Fruit fly (Drosophila melanogaster) whole organism, prepupa: ENCODE results near the gene CG33777.
A peak's percentile ranks its signal among the peaks of the same experiment; 100 is the strongest.

Experiments
- CG10669 ChIP-seq: fragments of 200-800 bp; sonication (Bioruptor generic); optimal IDR thresholded peaks from 3 replicates; lab custom pipeline; 2018; ENCODE audit warnings: missing biosample characterization, mild to moderate bottlenecking, missing genetic modification characterization, moderate library complexity
- CG11294 ChIP-seq: fragments of 200-800 bp; sonication (Bioruptor generic); IDR thresholded peaks from 2 replicates; pipeline ENCODE4 v1.3.6; 2022; ENCODE audit warnings: missing biosample characterization, missing genetic modification characterization
- CG11762 ChIP-seq: fragments of 200-800 bp; sonication (Bioruptor generic); optimal IDR thresholded peaks from 3 replicates; lab custom pipeline; 2016; ENCODE audit warnings: missing biosample characterization, missing genetic modification characterization; ENCODE audit not compliant: insufficient read depth
- CG11902 ChIP-seq: fragments of 200-800 bp; sonication (Bioruptor generic); optimal IDR thresholded peaks from 3 replicates; lab custom pipeline; 2016; ENCODE audit warnings: missing biosample characterization, missing genetic modification characterization
- CG1621 ChIP-seq: fragments of 200-800 bp; sonication (Bioruptor generic); optimal IDR thresholded peaks from 3 replicates; lab custom pipeline; 2018; ENCODE audit warnings: missing biosample characterization, mild to moderate bottlenecking, missing genetic modification characterization
- CG3032 ChIP-seq: fragments of 200-800 bp; optimal IDR thresholded peaks from 2 replicates; lab custom pipeline; 2019; ENCODE audit warnings: missing biosample characterization, mild to moderate bottlenecking, missing genetic modification characterization, moderate library complexity
- CG3919 ChIP-seq: fragments of 200-800 bp; sonication (Bioruptor generic); optimal IDR thresholded peaks from 3 replicates; lab custom pipeline; 2016; ENCODE audit warnings: missing biosample characterization, missing genetic modification characterization
- CG4318 ChIP-seq: fragments of 200-800 bp; sonication (Bioruptor generic); optimal IDR thresholded peaks from 3 replicates; lab custom pipeline; 2017; ENCODE audit warnings: missing biosample characterization, mild to moderate bottlenecking, missing genetic modification characterization
- CG6792 ChIP-seq: fragments of 200-800 bp; sonication (Bioruptor generic); optimal IDR thresholded peaks from 3 replicates; lab custom pipeline; 2016; ENCODE audit warnings: missing biosample characterization, missing genetic modification characterization
- CG6854 ChIP-seq: fragments of 200-800 bp; sonication (Bioruptor generic); optimal IDR thresholded peaks from 2 replicates; lab custom pipeline; 2017; ENCODE audit warnings: missing biosample characterization, mild to moderate bottlenecking, missing genetic modification characterization
- CG7368 ChIP-seq: fragments of 200-800 bp; sonication (Bioruptor generic); optimal IDR thresholded peaks from 3 replicates; lab custom pipeline; 2016; ENCODE audit warnings: missing biosample characterization, missing genetic modification characterization
- CG8119 ChIP-seq: fragments of 200-800 bp; sonication (Bioruptor generic); IDR thresholded peaks from 3 replicates; pipeline ENCODE4 v1.3.6; 2022; ENCODE audit warnings: missing biosample characterization, missing genetic modification characterization
- CG8632 ChIP-seq: fragments of 200-800 bp; sonication (Bioruptor generic); optimal IDR thresholded peaks from 3 replicates; lab custom pipeline; 2016; ENCODE audit warnings: missing biosample characterization, missing genetic modification characterization
- CG9139 ChIP-seq: fragments of 200-800 bp; sonication (Bioruptor generic); optimal IDR thresholded peaks from 3 replicates; lab custom pipeline; 2017; ENCODE audit warnings: missing biosample characterization, mild to moderate bottlenecking, missing genetic modification characterization
- Eip75B ChIP-seq: fragments of 200-800 bp; sonication (Bioruptor generic); optimal IDR thresholded peaks from 3 replicates; lab custom pipeline; 2016; ENCODE audit warnings: missing biosample characterization, missing genetic modification characterization
- Eip78C ChIP-seq: fragments of 200-800 bp; sonication (Bioruptor generic); peaks from one replicate; lab custom pipeline; 2016; ENCODE audit warnings: missing biosample characterization, missing genetic modification characterization
- Ets21C ChIP-seq: fragments of 200-800 bp; sonication (Bioruptor generic); optimal IDR thresholded peaks from 3 replicates; lab custom pipeline; 2016; ENCODE audit warnings: missing biosample characterization, missing genetic modification characterization
- Ets96B ChIP-seq: fragments of 200-800 bp; optimal IDR thresholded peaks from 2 replicates; lab custom pipeline; 2019; ENCODE audit warnings: missing biosample characterization, mild to moderate bottlenecking, missing genetic modification characterization, moderate library complexity
- Gug ChIP-seq: fragments of 200-800 bp; sonication (Bioruptor generic); IDR thresholded peaks from 2 replicates; pipeline ENCODE4 v1.3.6; 2022; ENCODE audit warnings: missing biosample characterization, missing genetic modification characterization
- Hr38 ChIP-seq: sonication (Bioruptor generic); optimal IDR thresholded peaks from 2 replicates; lab custom pipeline; 2016; ENCODE audit warnings: missing biosample characterization, missing genetic modification characterization
- Hr39 ChIP-seq: fragments of 200-800 bp; sonication (Bioruptor generic); optimal IDR thresholded peaks from 2 replicates; lab custom pipeline; 2016; ENCODE audit warnings: missing biosample characterization, missing genetic modification characterization
- Lpt ChIP-seq: fragments of 200-800 bp; sonication (Bioruptor generic); optimal IDR thresholded peaks from 3 replicates; lab custom pipeline; 2016; ENCODE audit warnings: missing biosample characterization, missing genetic modification characterization
- Met ChIP-seq: fragments of 200-800 bp; sonication (Bioruptor generic); optimal IDR thresholded peaks from 3 replicates; lab custom pipeline; 2016; ENCODE audit warnings: missing biosample characterization, missing genetic modification characterization
- OdsH ChIP-seq: fragments of 200-800 bp; sonication (Bioruptor generic); optimal IDR thresholded peaks from 3 replicates; lab custom pipeline; 2016; ENCODE audit warnings: missing biosample characterization, missing genetic modification characterization
- Smox ChIP-seq: fragments of 200-800 bp; sonication (Bioruptor generic); optimal IDR thresholded peaks from 3 replicates; lab custom pipeline; 2016; ENCODE audit warnings: missing biosample characterization, missing genetic modification characterization
- Sox102F ChIP-seq: fragments of 200-800 bp; sonication (Bioruptor generic); optimal IDR thresholded peaks from 2 replicates; lab custom pipeline; 2016; ENCODE audit warnings: missing biosample characterization, mild to moderate bottlenecking, missing genetic modification characterization
- Sox14 ChIP-seq: fragments of 200-800 bp; sonication (Bioruptor generic); optimal IDR thresholded peaks from 3 replicates; lab custom pipeline; 2016; ENCODE audit warnings: missing biosample characterization, missing genetic modification characterization
- cyc ChIP-seq: fragments of 200-800 bp; sonication (Bioruptor generic); optimal IDR thresholded peaks from 3 replicates; lab custom pipeline; 2016; ENCODE audit warnings: missing biosample characterization, missing genetic modification characterization
- dac ChIP-seq: fragments of 200-800 bp; sonication (Bioruptor generic); optimal IDR thresholded peaks from 2 replicates; lab custom pipeline; 2017; ENCODE audit warnings: missing biosample characterization, mild to moderate bottlenecking, missing genetic modification characterization
- eg ChIP-seq: fragments of 200-800 bp; sonication (Bioruptor generic); IDR thresholded peaks from 3 replicates; pipeline ENCODE4 v1.3.6; 2022; ENCODE audit warnings: missing biosample characterization, missing genetic modification characterization
- esn ChIP-seq: fragments of 200-800 bp; sonication (Bioruptor generic); optimal IDR thresholded peaks from 2 replicates; lab custom pipeline; 2016; ENCODE audit warnings: missing biosample characterization, mild to moderate bottlenecking, missing genetic modification characterization, moderate library complexity
- fd85E ChIP-seq: fragments of 200-800 bp; sonication (Bioruptor generic); optimal IDR thresholded peaks from 3 replicates; lab custom pipeline; 2016; ENCODE audit warnings: missing biosample characterization, missing genetic modification characterization
- fkh ChIP-seq: fragments of 200-800 bp; sonication (Bioruptor generic); optimal IDR thresholded peaks from 3 replicates; lab custom pipeline; 2017; ENCODE audit warnings: missing biosample characterization, mild to moderate bottlenecking, missing genetic modification characterization, moderate library complexity
- lz ChIP-seq: fragments of 200-800 bp; sonication (Bioruptor generic); optimal IDR thresholded peaks from 3 replicates; lab custom pipeline; 2016; ENCODE audit warnings: missing biosample characterization, missing genetic modification characterization
- pdm3 ChIP-seq: fragments of 200-800 bp; sonication (Bioruptor generic); optimal IDR thresholded peaks from 3 replicates; lab custom pipeline; 2016; ENCODE audit warnings: missing biosample characterization, missing genetic modification characterization
- salr ChIP-seq, 2 experiments: fragments of 200-800 bp; sonication (Bioruptor generic); optimal IDR thresholded peaks; 3 replicates each; lab custom pipeline; 2016 to 2018; ENCODE audit warnings: missing biosample characterization in 2 of 2, missing genetic modification characterization in 2 of 2, mild to moderate bottlenecking in 1 of 2
- ss ChIP-seq, 2 experiments: fragments of 200-800 bp; sonication (Bioruptor generic); optimal IDR thresholded peaks; 2 replicates in 1 of 2; 3 replicates in 1 of 2; lab custom pipeline; 2017 to 2018; ENCODE audit warnings: mild to moderate bottlenecking in 2 of 2, missing biosample characterization in 2 of 2, missing genetic modification characterization in 2 of 2, moderate library complexity in 1 of 2
- svp ChIP-seq: fragments of 200-800 bp; sonication (Bioruptor generic); peaks from one replicate; lab custom pipeline; 2016; ENCODE audit warnings: missing biosample characterization, missing genetic modification characterization
- topi ChIP-seq: fragments of 200-800 bp; sonication (Bioruptor generic); optimal IDR thresholded peaks from 3 replicates; lab custom pipeline; 2016; ENCODE audit warnings: missing biosample characterization, missing genetic modification characterization

Gene CG33777

DNA sequence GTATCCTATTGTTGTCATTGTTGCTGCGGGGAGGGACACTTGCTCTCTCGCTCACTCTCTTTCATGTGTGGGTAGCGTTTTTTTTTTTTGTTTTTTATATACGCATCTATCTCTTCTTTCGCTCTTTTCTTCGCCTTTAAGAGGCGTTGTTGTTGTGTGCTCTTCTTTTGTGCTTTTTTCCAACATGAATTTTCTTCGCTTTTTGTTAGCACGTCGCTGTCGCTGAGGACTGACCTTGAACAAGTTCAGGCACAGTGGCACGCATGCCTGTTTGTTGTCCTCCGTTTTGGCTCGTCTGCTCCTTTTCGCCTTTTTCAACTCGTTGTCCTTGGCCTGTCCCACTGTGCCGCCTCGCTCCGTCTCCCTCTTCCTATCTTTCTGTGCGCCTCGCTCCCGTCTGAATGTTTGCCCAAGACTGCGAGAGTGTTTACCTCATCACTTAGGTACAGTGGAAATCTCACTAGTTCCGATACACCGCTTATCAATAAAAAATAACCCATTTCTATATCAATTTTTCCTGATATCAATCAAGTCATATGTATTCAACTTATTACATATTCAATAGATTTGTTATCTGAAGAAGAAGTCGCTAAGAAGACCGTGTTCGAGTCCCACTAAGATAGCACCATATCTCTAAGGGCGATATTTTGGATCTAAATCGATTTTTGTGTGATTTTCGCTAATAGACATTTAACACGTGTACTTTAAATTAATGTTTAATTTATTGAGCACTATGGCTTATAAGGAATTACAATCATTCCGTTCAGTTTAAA is 11.8 kb downstream of the CG33777 start (continued):
- peak; percentile 63 for TF ChIP-seq Sox102F
- TF ChIP-seq CG6792 (GFP tag; lab: Kevin White, UChicago) = peak; percentile 83
- peak; percentile 79 for TF ChIP-seq Sox14 (GFP tag; lab: Kevin White, UChicago)
- peak; percentile 62 for TF ChIP-seq CG11902 (GFP tag; lab: Kevin White, UChicago)
- TF ChIP-seq cyc (GFP tag; lab: Kevin White, UChicago) = peak; percentile 56
- TF ChIP-seq Smox = peak; percentile 58
- peak; percentile 40 for TF ChIP-seq topi (GFP tag; lab: Kevin White, UChicago)
- peak; percentile 81 to 88 for TF ChIP-seq salr (GFP tag; optimal IDR thresholded peaks at IDR 0.05; lab: Kevin White, UChicago)
- TF ChIP-seq fd85E (GFP tag; lab: Kevin White, UChicago) = peak; percentile 89
- peak; percentile 25 for TF ChIP-seq CG4318 (GFP tag; lab: Kevin White, UChicago)
- peak; percentile 34 for TF ChIP-seq dac
- peak; percentile 91 for TF ChIP-seq CG7368 (GFP tag; lab: Kevin White, UChicago)
- peak; percentile 54 for TF ChIP-seq lz
- peak; percentile 95 for TF ChIP-seq CG3032 (tag; lab: Kevin White, UChicago)
- peak; percentile 95 for TF ChIP-seq CG1621 (tag; lab: Kevin White, UChicago)
- no peak for TF ChIP-seq fkh (GFP tag; lab: Kevin White, UChicago)
- TF ChIP-seq Ets21C = peak; percentile 17
- TF ChIP-seq esn (GFP tag; lab: Kevin White, UChicago) = peak; percentile 69
- no peak for TF ChIP-seq Hr38 (GFP tag; lab: Kevin White, UChicago)
- peak; percentile 76 for TF ChIP-seq CG8632 (GFP tag; lab: Kevin White, UChicago)
- peak; percentile 67 for TF ChIP-seq Met (GFP tag; lab: Kevin White, UChicago)
- TF ChIP-seq pdm3 = peak; percentile 74
- TF ChIP-seq CG6854 (GFP tag; lab: Kevin White, UChicago) = peak; percentile 25
- peak; percentile 76 for TF ChIP-seq svp (GFP tag; lab: Kevin White, UChicago)
- peak; percentile 96 for TF ChIP-seq Ets96B (tag; lab: Kevin White, UChicago)
- peak; percentile 98 for TF ChIP-seq CG9139 (GFP tag; lab: Kevin White, UChicago)
- TF ChIP-seq Eip75B = peak; percentile 87
- TF ChIP-seq Gug = peak; percentile 49; the same call in 1 of the 2 replicates
- TF ChIP-seq eg (GFP tag; lab: Robert Waterston, UW) = peak; percentile 86
- TF ChIP-seq ss (GFP tag; optimal IDR thresholded peaks at IDR 0.05; lab: Kevin White, UChicago) = peak; percentile 96 to 98
- TF ChIP-seq, all 60 proteins: peak for 56

- TF ChIP-seq CG11762 (GFP tag; lab: Kevin White, UChicago) (no peak), CG3919 (no peak), CG6792 (GFP tag; lab: Kevin White, UChicago) (no peak), Sox14 (GFP tag; lab: Kevin White, UChicago) (no peak), CG6854 (GFP tag; lab: Kevin White, UChicago) (no peak), OdsH (GFP tag; lab: Kevin White, UChicago) (no peak), Eip78C (no peak), Hr38 (GFP tag; lab: Kevin White, UChicago) (no peak), CG10669 (GFP tag; lab: Kevin White, UChicago) (no peak), CG8119 (no peak), Met (GFP tag; lab: Kevin White, UChicago) (no peak), svp (GFP tag; lab: Kevin White, UChicago) (no peak), fd85E (GFP tag; lab: Kevin White, UChicago) (no peak), esn (GFP tag; lab: Kevin White, UChicago) (no peak), fkh (GFP tag; lab: Kevin White, UChicago) (no peak), Lpt (GFP tag; lab: Kevin White, UChicago) (no peak), CG3032 (tag; lab: Kevin White, UChicago) (no peak), Hr39 (GFP tag; lab: Kevin White, UChicago) (no peak), lz (no peak), CG11294 (no peak)
These were observed 12.5 kb downstream of the CG33777 start for dm6 chr3L:4542530-4542929.
